Worm (Caenorhabditis elegans): ENCODE results near the gene C14C11.1.

DNA sequence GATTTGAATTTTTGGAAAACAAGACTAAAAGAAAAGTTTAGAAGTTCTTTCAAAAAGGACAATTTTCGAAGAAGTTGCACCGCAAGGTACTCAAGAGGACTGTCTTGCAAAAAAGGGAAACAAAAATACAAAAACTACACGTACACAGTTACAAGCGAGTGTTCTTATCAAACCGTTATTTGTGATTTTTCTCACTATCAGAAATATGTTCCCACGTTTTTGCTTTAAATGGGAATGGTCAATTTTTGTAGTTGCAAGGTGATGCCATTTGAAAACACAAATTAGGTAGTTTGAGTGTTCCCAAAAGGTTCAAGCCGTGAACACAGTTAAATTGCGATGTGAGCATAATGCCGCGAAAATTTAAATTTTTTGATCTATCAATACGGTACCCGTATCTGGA, 32.8 kb downstream of the C14C11.1 start:
- TF ChIP-seq pha-4 (tag; optimal IDR thresholded peaks at IDR 0.05) (no peak), ceh-39 (tag; optimal IDR thresholded peaks at IDR 0.05) (no peak), cnd-1 (tag; optimal IDR thresholded peaks at IDR 0.05) (no peak), mep-1 (tag; optimal IDR thresholded peaks at IDR 0.05) (no peak), nhr-28 (tag; optimal IDR thresholded peaks at IDR 0.05) (no peak), ces-1 (GFP tag; optimal IDR thresholded peaks at IDR 0.05) (no peak), lin-32 (GFP tag; optimal IDR thresholded peaks at IDR 0.05) (no peak), unc-39 (tag; optimal IDR thresholded peaks at IDR 0.05) (no peak), lin-13 (tag; optimal IDR thresholded peaks at IDR 0.05) (no peak), elt-3 (tag; optimal IDR thresholded peaks at IDR 0.05) (no peak), unc-62 (GFP tag; optimal IDR thresholded peaks at IDR 0.05) (no peak), nhr-237 (tag; optimal IDR thresholded peaks at IDR 0.05) (no peak)

Measured in whole organism, mixed stage, embryonic.